Worm (Caenorhabditis elegans): ENCODE results near the gene clec-49.

ce11 chrV:19744210-19744609, 6.8 kb downstream of the clec-49 start:
- TF ChIP-seq ama-1 (optimal IDR thresholded peaks at IDR 0.05) (no peak), hlh-13 (GFP tag; optimal IDR thresholded peaks at IDR 0.05) (no peak), unc-86 (tag; optimal IDR thresholded peaks at IDR 0.05) (no peak), unc-55 (GFP tag; optimal IDR thresholded peaks at IDR 0.05) (no peak), pha-4 (tag; optimal IDR thresholded peaks at IDR 0.05) (no peak), nhr-11 (tag; optimal IDR thresholded peaks at IDR 0.05) (no peak), rnt-1 (tag; optimal IDR thresholded peaks at IDR 0.05) (no peak), nfya-1 (tag; optimal IDR thresholded peaks at IDR 0.05) (no peak), ceh-18 (tag; optimal IDR thresholded peaks at IDR 0.05) (no peak), ttx-3 (tag; optimal IDR thresholded peaks at IDR 0.05) (no peak), ztf-16 (tag; optimal IDR thresholded peaks at IDR 0.05) (no peak), C38D4.7 (GFP tag; optimal IDR thresholded peaks at IDR 0.05) (no peak), fax-1 (tag; optimal IDR thresholded peaks at IDR 0.05) (no peak), ceh-2 (tag; optimal IDR thresholded peaks at IDR 0.05) (no peak)

All from whole organism, late embryonic.